Worm (Caenorhabditis elegans) whole organism, mixed stage, embryonic: Measurements from ENCODE around the gene npax-4.

ENCODE experiments used
- bed-3 ChIP-seq: fragments of 200-800 bp; sonication (Bioruptor generic); optimal IDR thresholded peaks from 3 replicates; lab custom pipeline; 2018; ENCODE audit warnings: mild to moderate bottlenecking, missing genetic modification characterization, moderate library complexity, missing compliant biosample characterization
- ceh-83 ChIP-seq: fragments of 200-800 bp; sonication (Bioruptor generic); optimal IDR thresholded peaks from 2 replicates; lab custom pipeline; 2018; ENCODE audit warnings: mild to moderate bottlenecking, missing genetic modification characterization, missing compliant biosample characterization
- pha-4 ChIP-seq: fragments of 150-350 bp; optimal IDR thresholded peaks from 2 replicates; lab custom pipeline; 2018; ENCODE audit warnings: missing biosample characterization, missing genetic modification reagents, missing genetic modification characterization
- unc-120 ChIP-seq: sonication (generic microtip); optimal IDR thresholded peaks from 2 replicates; lab custom pipeline; 2017; ENCODE audit warnings: missing genetic modification characterization, missing compliant biosample characterization; ENCODE audit not compliant: poor library complexity, severe bottlenecking
- unc-62 ChIP-seq: fragments of 150-350 bp; optimal IDR thresholded peaks from 2 replicates; lab custom pipeline; 2014; ENCODE audit warnings: missing biosample characterization, missing genetic modification reagents, missing genetic modification characterization
- ztf-11 ChIP-seq: fragments of 150-350 bp; optimal IDR thresholded peaks from 2 replicates; lab custom pipeline; 2014; ENCODE audit warnings: missing biosample characterization, missing genetic modification characterization

DNA sequence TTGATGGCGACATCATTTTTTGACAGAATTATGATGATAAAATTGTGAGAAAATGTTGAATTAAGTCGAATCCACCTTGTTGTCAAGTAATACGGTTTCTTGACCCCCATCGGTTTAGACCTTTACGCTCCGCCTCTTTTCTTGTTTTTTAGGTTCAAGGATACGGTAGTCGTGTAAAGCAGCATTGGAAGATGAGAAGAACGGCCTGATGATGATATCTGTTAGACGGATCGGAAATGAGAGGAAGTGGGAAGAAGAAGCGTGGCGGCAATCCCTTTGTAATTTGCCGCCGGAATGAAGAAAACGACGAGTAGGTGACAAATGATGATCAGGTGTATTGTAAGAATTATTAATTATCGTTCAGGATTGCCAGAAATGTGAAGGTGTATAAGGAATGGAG is at the start of gene npax-4:
- TF ChIP-seq ztf-11 (tag; lab: Kevin White, UChicago) (no peak), unc-120 (no peak), pha-4 (tag; lab: Kevin White, UChicago) (no peak), bed-3 (GFP tag; lab: Kevin White, UChicago) (no peak), ceh-83 (GFP tag; lab: Kevin White, UChicago) (no peak), unc-62 (no peak)
